Fruit fly (Drosophila melanogaster) whole organism, pupa: ENCODE data around the gene CG43181.

ENCODE experiments used
- CG10348 ChIP-seq: fragments of 200-800 bp; sonication (Bioruptor generic); IDR thresholded peaks from 2 replicates; pipeline ENCODE4 v1.3.6; 2022; ENCODE audit warnings: missing biosample characterization, missing genetic modification characterization
- CG13204 ChIP-seq: fragments of 200-800 bp; sonication (Bioruptor generic); optimal IDR thresholded peaks from 2 replicates; lab custom pipeline; 2018; ENCODE audit warnings: missing biosample characterization, mild to moderate bottlenecking, missing genetic modification characterization, moderate library complexity
- CG15710 ChIP-seq: fragments of 200-800 bp; sonication (Bioruptor generic); optimal IDR thresholded peaks from 2 replicates; lab custom pipeline; 2018; ENCODE audit warnings: missing biosample characterization, mild to moderate bottlenecking, missing genetic modification characterization, moderate library complexity
- CG32121 ChIP-seq: fragments of 200-800 bp; sonication (Bioruptor generic); IDR thresholded peaks from 2 replicates; pipeline ENCODE4 v1.3.6; 2022; ENCODE audit warnings: missing biosample characterization, missing genetic modification characterization
- CG4496 ChIP-seq: fragments of 200-800 bp; sonication (Bioruptor generic); IDR thresholded peaks from 3 replicates; pipeline ENCODE4 v1.3.6; 2022; ENCODE audit warnings: missing biosample characterization, missing genetic modification characterization
- CG8301 ChIP-seq: fragments of 200-800 bp; sonication (Bioruptor generic); optimal IDR thresholded peaks from 2 replicates; lab custom pipeline; 2018; ENCODE audit warnings: missing biosample characterization, mild to moderate bottlenecking, missing genetic modification characterization
- CG9948 ChIP-seq: fragments of 200-800 bp; sonication (Bioruptor generic); optimal IDR thresholded peaks from 2 replicates; lab custom pipeline; 2018; ENCODE audit warnings: missing biosample characterization, mild to moderate bottlenecking, missing genetic modification characterization, moderate library complexity
- D1 ChIP-seq: fragments of 200-800 bp; sonication (Bioruptor generic); optimal IDR thresholded peaks from 2 replicates; lab custom pipeline; 2018; ENCODE audit warnings: missing biosample characterization, mild to moderate bottlenecking, missing genetic modification characterization, moderate library complexity
- EcR ChIP-seq: fragments of 200-800 bp; sonication (Bioruptor generic); optimal IDR thresholded peaks from 3 replicates; lab custom pipeline; 2019; ENCODE audit warnings: missing biosample characterization, missing genetic modification characterization, mild to moderate bottlenecking, moderate library complexity, missing genetic modification reagents
- Pif1B ChIP-seq: fragments of 200-800 bp; sonication (Bioruptor generic); optimal IDR thresholded peaks from 3 replicates; lab custom pipeline; 2016; ENCODE audit warnings: missing biosample characterization, missing genetic modification characterization
- rn ChIP-seq: fragments of 200-800 bp; sonication (Bioruptor generic); IDR thresholded peaks from 2 replicates; pipeline ENCODE4 v1.3.6; 2022; ENCODE audit warnings: missing biosample characterization, missing genetic modification characterization

dm6 chrX:352767-353166 is 2.4 kb downstream of the CG43181 start, which contains the start of gene CG43182:
- TF ChIP-seq CG15710 (tag; lab: Kevin White, UChicago) (no peak), CG10348 (GFP tag; lab: Robert Waterston, UW) (no peak), EcR (no peak), rn (GFP tag; lab: Robert Waterston, UW) (no peak), Pif1B (GFP tag; lab: Kevin White, UChicago) (no peak), D1 (tag; lab: Kevin White, UChicago) (no peak), CG8301 (tag; lab: Kevin White, UChicago) (no peak), CG9948 (tag; lab: Kevin White, UChicago) (no peak), CG13204 (GFP tag; lab: Kevin White, UChicago) (no peak), CG4496 (GFP tag; lab: Robert Waterston, UW) (no peak), CG32121 (GFP tag; lab: Robert Waterston, UW) (no peak)
